Fruit fly (Drosophila melanogaster): ENCODE measurements around the gene CG31909.

The CG31909 gene

dm6 chr2L:7258105-7258504, 793 bp downstream of the CG31909 start (continued):
- TF ChIP-seq zfh2 (GFP tag; optimal IDR thresholded peaks at IDR 0.05) = peak; percentile 6
- peak; percentile 36 to 71 for TF ChIP-seq chif (GFP tag; optimal IDR thresholded peaks at IDR 0.05)
- TF ChIP-seq Chrac-16 (GFP tag; optimal IDR thresholded peaks at IDR 0.05) = peak; percentile 55
- TF ChIP-seq otp (GFP tag; IDR thresholded peaks at IDR 0.05) = no peak
- no peak for TF ChIP-seq CG2116 (GFP tag; optimal IDR thresholded peaks at IDR 0.05)
- peak; percentile 36; the same call in 1 of the 3 replicates for TF ChIP-seq knrl (GFP tag; IDR thresholded peaks at IDR 0.05; ENCODE audit: partially characterized antibody)
- TF ChIP-seq CG6654 (GFP tag; optimal IDR thresholded peaks at IDR 0.05) = no peak
- TF ChIP-seq Ptx1 (GFP tag; IDR thresholded peaks at IDR 0.05) = peak; percentile 61; the same call in 1 of the 2 replicates
- peak; percentile 7 for TF ChIP-seq CG2875 (GFP tag; optimal IDR thresholded peaks at IDR 0.05)
- peak; percentile 63 for TF ChIP-seq stwl (tag; optimal IDR thresholded peaks at IDR 0.05)
- no peak for TF ChIP-seq seq (GFP tag; IDR thresholded peaks at IDR 0.05)
- TF ChIP-seq CG7271 (tag; optimal IDR thresholded peaks at IDR 0.05) = no peak
- peak; percentile 0 for TF ChIP-seq kay (GFP tag; optimal IDR thresholded peaks at IDR 0.05)
- peak; percentile 30 for TF ChIP-seq CG30431 (GFP tag; optimal IDR thresholded peaks at IDR 0.05)
- TF ChIP-seq Sry-β (GFP tag; optimal IDR thresholded peaks at IDR 0.05) = no peak
- TF ChIP-seq CG15514 (GFP tag; optimal IDR thresholded peaks at IDR 0.05) = no peak
- peak; percentile 49 for TF ChIP-seq Hmr (GFP tag; optimal IDR thresholded peaks at IDR 0.05)
- TF ChIP-seq CG9609 (GFP tag; optimal IDR thresholded peaks at IDR 0.05) = peak; percentile 39
- no peak for TF ChIP-seq cwo (GFP tag; optimal IDR thresholded peaks at IDR 0.05)
- TF ChIP-seq Atf-2 (GFP tag; optimal IDR thresholded peaks at IDR 0.05) = peak; percentile 36
- TF ChIP-seq onecut (GFP tag; IDR thresholded peaks at IDR 0.05) = peak; percentile 57
- TF ChIP-seq CG18619 (GFP tag; optimal IDR thresholded peaks at IDR 0.05) = peak; percentile 19
- TF ChIP-seq sisA (GFP tag; IDR thresholded peaks at IDR 0.05) = peak; percentile 54
- no peak for TF ChIP-seq CG30020 (tag; optimal IDR thresholded peaks at IDR 0.05)
- TF ChIP-seq CG2120 (GFP tag; optimal IDR thresholded peaks at IDR 0.05) = peak; percentile 50
- TF ChIP-seq bab2 (GFP tag; optimal IDR thresholded peaks at IDR 0.05) = peak; percentile 51
- TF ChIP-seq dmrt99B (tag; optimal IDR thresholded peaks at IDR 0.05) = peak; percentile 6
- TF ChIP-seq eyg (GFP tag; optimal IDR thresholded peaks at IDR 0.05) = no peak
- no peak for TF ChIP-seq CG17568 (GFP tag; optimal IDR thresholded peaks at IDR 0.05)
- TF ChIP-seq CG6254 (GFP tag; optimal IDR thresholded peaks at IDR 0.05) = no peak
- peak; percentile 86 for TF ChIP-seq sens (GFP tag)
- TF ChIP-seq Meics (GFP tag; optimal IDR thresholded peaks at IDR 0.05) = peak; percentile 60
- TF ChIP-seq CG12659 (GFP tag; optimal IDR thresholded peaks at IDR 0.05) = peak; percentile 24
- 0 out of 3 replicates have a peak, but pooled peaks have one; percentile 17 for TF ChIP-seq CG11695 (GFP tag; IDR thresholded peaks at IDR 0.05)
- peak; percentile 61 for TF ChIP-seq gem (tag; optimal IDR thresholded peaks at IDR 0.05)
- peak; percentile 8 for TF ChIP-seq fu2 (GFP tag; optimal IDR thresholded peaks at IDR 0.05)
- TF ChIP-seq bowl (GFP tag; IDR thresholded peaks at IDR 0.05) = no peak
- peak; percentile 16 for TF ChIP-seq pb (GFP tag; optimal IDR thresholded peaks at IDR 0.05)
- peak; percentile 6 for TF ChIP-seq B-H2 (GFP tag; optimal IDR thresholded peaks at IDR 0.05)
- TF ChIP-seq Max (GFP tag; optimal IDR thresholded peaks at IDR 0.05) = no peak
- no peak for TF ChIP-seq kah (GFP tag; optimal IDR thresholded peaks at IDR 0.05)
- TF ChIP-seq corto (GFP tag; optimal IDR thresholded peaks at IDR 0.05) = no peak
- no peak for TF ChIP-seq lola (GFP tag; optimal IDR thresholded peaks at IDR 0.05)
- TF ChIP-seq CG6272 (GFP tag; IDR thresholded peaks at IDR 0.05) = peak; percentile 15; the same call in 1 of the 2 replicates
- TF ChIP-seq Trl (optimal IDR thresholded peaks at IDR 0.05) = no peak
- peak; percentile 62 for TF ChIP-seq Trl (GFP tag; optimal IDR thresholded peaks at IDR 0.05)
- 0 out of 3 replicates have a peak, but pooled peaks have one; percentile 23 for TF ChIP-seq ase (GFP tag; IDR thresholded peaks at IDR 0.05)
- peak; percentile 18 for TF ChIP-seq Bteb2 (GFP tag; optimal IDR thresholded peaks at IDR 0.05)
- TF ChIP-seq CG8281 (tag; optimal IDR thresholded peaks at IDR 0.05) = no peak
- no peak for TF ChIP-seq abd-A (tag; optimal IDR thresholded peaks at IDR 0.05)
- TF ChIP-seq ssp (GFP tag; IDR thresholded peaks at IDR 0.05) = peak; percentile 31; the same call in 1 of the 2 replicates
